Worm (Caenorhabditis elegans): ENCODE measurements around the gene srbc-43.

DNA sequence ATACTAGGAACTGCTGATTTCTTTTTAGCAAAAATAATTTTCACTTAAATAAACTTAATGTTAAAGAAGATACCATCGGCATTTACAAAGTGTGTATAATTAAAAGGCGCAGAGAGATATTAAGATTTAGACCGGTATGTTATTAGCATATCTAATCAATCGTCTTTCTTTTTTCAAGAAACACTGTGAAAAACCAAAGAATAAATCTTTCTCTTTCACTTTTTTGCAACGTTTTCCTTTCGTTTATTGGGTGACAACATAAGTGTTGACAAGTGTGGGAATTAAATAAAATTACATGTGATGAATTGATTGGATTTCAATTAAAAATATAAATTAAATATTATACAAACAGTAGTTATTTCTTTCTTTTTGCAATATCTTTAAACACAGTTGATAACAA is 37.9 kb downstream of the srbc-43 start, which contains the start of gene C15C8.8:
- TF ChIP-seq unc-62 (GFP tag; optimal IDR thresholded peaks at IDR 0.05) (no peak), ceh-82 (tag; optimal IDR thresholded peaks at IDR 0.05) (no peak), R02D3.7 (tag; optimal IDR thresholded peaks at IDR 0.05) (no peak), nfya-1 (tag; optimal IDR thresholded peaks at IDR 0.05; ENCODE audit: insufficient read depth) (no peak), ama-1 (optimal IDR thresholded peaks at IDR 0.05) (no peak), ZK546.5 (tag; optimal IDR thresholded peaks at IDR 0.05) (no peak), pqm-1 (tag; optimal IDR thresholded peaks at IDR 0.05) (no peak), ceh-28 (tag; optimal IDR thresholded peaks at IDR 0.05) (no peak), unc-39 (tag; optimal IDR thresholded peaks at IDR 0.05) (no peak), elt-3 (tag; optimal IDR thresholded peaks at IDR 0.05) (no peak), ceh-9 (tag; optimal IDR thresholded peaks at IDR 0.05) (no peak), snpc-4 (tag; optimal IDR thresholded peaks at IDR 0.05) (no peak)
